Worm (Caenorhabditis elegans) whole organism, mixed stage, embryonic: Measurements from ENCODE around the gene sars-1.

ENCODE experiments used
- M03D4.4 ChIP-seq: sonication (generic microtip); optimal IDR thresholded peaks from 2 replicates; lab custom pipeline; 2017; ENCODE audit warnings: mild to moderate bottlenecking, missing genetic modification characterization, missing compliant biosample characterization
- bed-3 ChIP-seq: fragments of 200-800 bp; sonication (Bioruptor generic); optimal IDR thresholded peaks from 3 replicates; lab custom pipeline; 2018; ENCODE audit warnings: mild to moderate bottlenecking, missing genetic modification characterization, moderate library complexity, missing compliant biosample characterization
- blmp-1 ChIP-seq: fragments of 150-350 bp; optimal IDR thresholded peaks from 2 replicates; lab custom pipeline; 2014; ENCODE audit warnings: missing biosample characterization, missing genetic modification characterization
- ceh-39 ChIP-seq: fragments of 150-350 bp; optimal IDR thresholded peaks from 2 replicates; lab custom pipeline; 2014; ENCODE audit warnings: missing biosample characterization, missing genetic modification characterization
- ceh-43 ChIP-seq: fragments of 200-800 bp; sonication (Bioruptor generic); optimal IDR thresholded peaks from 2 replicates; lab custom pipeline; 2018; ENCODE audit warnings: mild to moderate bottlenecking, missing genetic modification characterization, moderate library complexity, missing compliant biosample characterization
- ceh-83 ChIP-seq: fragments of 200-800 bp; sonication (Bioruptor generic); optimal IDR thresholded peaks from 2 replicates; lab custom pipeline; 2018; ENCODE audit warnings: mild to moderate bottlenecking, missing genetic modification characterization, missing compliant biosample characterization
- ces-1 ChIP-seq: fragments of 150-350 bp; optimal IDR thresholded peaks from 2 replicates; lab custom pipeline; 2014; ENCODE audit warnings: missing biosample characterization, missing genetic modification reagents, missing genetic modification characterization
- cnd-1 ChIP-seq: fragments of 200-800 bp; sonication (Bioruptor generic); optimal IDR thresholded peaks from 2 replicates; lab custom pipeline; 2018; ENCODE audit warnings: mild to moderate bottlenecking, missing genetic modification characterization, missing compliant biosample characterization
- drap-1 ChIP-seq: fragments of 200-800 bp; sonication (Bioruptor generic); optimal IDR thresholded peaks from 3 replicates; lab custom pipeline; 2018; ENCODE audit warnings: mild to moderate bottlenecking, missing genetic modification characterization, missing compliant biosample characterization
- elt-1 ChIP-seq: sonication (generic microtip); optimal IDR thresholded peaks from 2 replicates; lab custom pipeline; 2017; ENCODE audit warnings: missing genetic modification characterization, mild to moderate bottlenecking, missing compliant biosample characterization, antibody characterized with exemption, moderate library complexity, borderline replicate concordance; ENCODE audit not compliant: insufficient read depth
- elt-3 ChIP-seq: fragments of 150-350 bp; optimal IDR thresholded peaks from 2 replicates; lab custom pipeline; 2014; ENCODE audit warnings: missing biosample characterization, missing genetic modification characterization
- flh-1 ChIP-seq: fragments of 200-800 bp; sonication (Bioruptor generic); optimal IDR thresholded peaks from 2 replicates; lab custom pipeline; 2018; ENCODE audit warnings: mild to moderate bottlenecking, missing genetic modification characterization, moderate library complexity, missing compliant biosample characterization
- ham-2 ChIP-seq: fragments of 200-800 bp; sonication (Bioruptor generic); optimal IDR thresholded peaks from 2 replicates; lab custom pipeline; 2018; ENCODE audit warnings: mild to moderate bottlenecking, missing genetic modification characterization, missing compliant biosample characterization
- hlh-1 ChIP-seq: fragments of 150-350 bp; optimal IDR thresholded peaks from 2 replicates; lab custom pipeline; 2014; ENCODE audit warnings: missing biosample characterization, missing genetic modification reagents, missing genetic modification characterization
- lin-13 ChIP-seq: fragments of 150-350 bp; optimal IDR thresholded peaks from 2 replicates; lab custom pipeline; 2014; ENCODE audit warnings: missing biosample characterization, missing genetic modification characterization
- lin-32 ChIP-seq: fragments of 200-800 bp; sonication (Bioruptor generic); optimal IDR thresholded peaks from 2 replicates; lab custom pipeline; 2018; ENCODE audit warnings: mild to moderate bottlenecking, missing genetic modification characterization, missing compliant biosample characterization
- lsy-2 ChIP-seq: fragments of 150-350 bp; optimal IDR thresholded peaks from 2 replicates; lab custom pipeline; 2014; ENCODE audit warnings: missing biosample characterization, missing genetic modification characterization
- mab-5 ChIP-seq: fragments of 150-350 bp; optimal IDR thresholded peaks from 2 replicates; lab custom pipeline; 2014; ENCODE audit warnings: missing biosample characterization, missing genetic modification characterization
- mep-1 ChIP-seq: fragments of 150-350 bp; optimal IDR thresholded peaks from 2 replicates; lab custom pipeline; 2017; ENCODE audit warnings: missing biosample characterization, missing genetic modification reagents, missing genetic modification characterization, inconsistent platforms
- mls-2 ChIP-seq: sonication (generic microtip); optimal IDR thresholded peaks from 2 replicates; lab custom pipeline; 2016; ENCODE audit warnings: mild to moderate bottlenecking, missing genetic modification characterization, moderate library complexity, missing compliant biosample characterization
- nhr-12 ChIP-seq: fragments of 150-350 bp; optimal IDR thresholded peaks from 2 replicates; lab custom pipeline; 2014; ENCODE audit warnings: missing biosample characterization, missing genetic modification characterization
- nhr-2 ChIP-seq: fragments of 150-350 bp; optimal IDR thresholded peaks from 2 replicates; lab custom pipeline; 2014; ENCODE audit warnings: missing biosample characterization, missing genetic modification characterization
- nhr-28 ChIP-seq: fragments of 150-350 bp; optimal IDR thresholded peaks from 2 replicates; lab custom pipeline; 2014; ENCODE audit warnings: missing biosample characterization, missing genetic modification characterization
- nhr-76 ChIP-seq: sonication (generic microtip); optimal IDR thresholded peaks from 2 replicates; lab custom pipeline; 2017; ENCODE audit warnings: missing biosample characterization, missing genetic modification characterization
- pha-4 ChIP-seq: fragments of 150-350 bp; optimal IDR thresholded peaks from 2 replicates; lab custom pipeline; 2018; ENCODE audit warnings: missing biosample characterization, missing genetic modification reagents, missing genetic modification characterization
- snpc-4 ChIP-seq: fragments of 150-350 bp; optimal IDR thresholded peaks from 2 replicates; lab custom pipeline; 2014; ENCODE audit warnings: missing biosample characterization, missing genetic modification characterization
- sptf-1 ChIP-seq: sonication (generic microtip); optimal IDR thresholded peaks from 2 replicates; lab custom pipeline; 2017; ENCODE audit warnings: mild to moderate bottlenecking, missing genetic modification characterization, moderate library complexity, missing compliant biosample characterization
- tbx-8 ChIP-seq: fragments of 200-800 bp; sonication (Bioruptor generic); optimal IDR thresholded peaks from 2 replicates; lab custom pipeline; 2018; ENCODE audit warnings: mild to moderate bottlenecking, missing genetic modification characterization, moderate library complexity, missing compliant biosample characterization
- unc-120 ChIP-seq: sonication (generic microtip); optimal IDR thresholded peaks from 2 replicates; lab custom pipeline; 2017; ENCODE audit warnings: missing genetic modification characterization, missing compliant biosample characterization; ENCODE audit not compliant: poor library complexity, severe bottlenecking
- unc-39 ChIP-seq: fragments of 150-350 bp; optimal IDR thresholded peaks from 2 replicates; lab custom pipeline; 2014; ENCODE audit warnings: missing biosample characterization, missing genetic modification characterization
- unc-62 ChIP-seq: fragments of 150-350 bp; optimal IDR thresholded peaks from 2 replicates; lab custom pipeline; 2014; ENCODE audit warnings: missing biosample characterization, missing genetic modification reagents, missing genetic modification characterization
- zip-8 ChIP-seq: fragments of 150-350 bp; optimal IDR thresholded peaks from 2 replicates; lab custom pipeline; 2014; ENCODE audit warnings: missing biosample characterization, missing genetic modification characterization
- ztf-11 ChIP-seq: fragments of 150-350 bp; optimal IDR thresholded peaks from 2 replicates; lab custom pipeline; 2014; ENCODE audit warnings: missing biosample characterization, missing genetic modification characterization

The sars-1 gene

DNA sequence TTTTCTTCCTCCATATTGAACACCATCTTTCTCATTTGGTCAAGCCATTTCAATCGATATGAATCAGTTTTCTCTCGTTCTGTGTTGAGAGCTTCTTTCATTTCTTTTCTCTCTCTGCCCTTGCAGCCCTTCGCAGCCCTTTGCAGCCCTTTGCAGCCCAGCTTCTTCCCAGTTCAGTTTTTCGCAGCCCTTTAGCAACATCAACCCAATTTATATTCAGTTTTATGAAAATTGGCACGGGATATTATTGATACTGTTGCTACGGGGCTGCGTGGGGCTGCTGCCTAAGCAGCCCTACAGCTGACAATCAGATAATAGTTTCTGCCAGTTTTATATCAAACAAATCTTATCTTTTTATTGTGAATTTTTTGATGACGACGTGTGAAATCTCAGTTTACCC lies 33.4 kb downstream of the sars-1 start, which contains the start of gene F44D12.10:
TSS of gene F44D12.10 (minus strand) at position 101 of the 400 bp plus-strand sequence.
- TF ChIP-seq unc-62 (GFP tag; lab: Kevin White, UChicago): no peak
- no peak for TF ChIP-seq mab-5 (tag; lab: Kevin White, UChicago)
- TF ChIP-seq mls-2 (tag; lab: Kevin White, UChicago): no peak
- no peak for TF ChIP-seq snpc-4 (tag; lab: Kevin White, UChicago)
- no peak for TF ChIP-seq nhr-12 (tag; lab: Kevin White, UChicago)
- no peak for TF ChIP-seq unc-120
- no peak for TF ChIP-seq cnd-1 (tag; lab: Kevin White, UChicago)
- TF ChIP-seq ces-1 (GFP tag; lab: Kevin White, UChicago): no peak
- TF ChIP-seq sptf-1 (tag; lab: Kevin White, UChicago): no peak
- no peak for TF ChIP-seq mep-1
- TF ChIP-seq ztf-11 (tag; lab: Kevin White, UChicago): no peak
- TF ChIP-seq nhr-28 (tag; lab: Kevin White, UChicago): no peak
- TF ChIP-seq elt-3: no peak

DNA sequence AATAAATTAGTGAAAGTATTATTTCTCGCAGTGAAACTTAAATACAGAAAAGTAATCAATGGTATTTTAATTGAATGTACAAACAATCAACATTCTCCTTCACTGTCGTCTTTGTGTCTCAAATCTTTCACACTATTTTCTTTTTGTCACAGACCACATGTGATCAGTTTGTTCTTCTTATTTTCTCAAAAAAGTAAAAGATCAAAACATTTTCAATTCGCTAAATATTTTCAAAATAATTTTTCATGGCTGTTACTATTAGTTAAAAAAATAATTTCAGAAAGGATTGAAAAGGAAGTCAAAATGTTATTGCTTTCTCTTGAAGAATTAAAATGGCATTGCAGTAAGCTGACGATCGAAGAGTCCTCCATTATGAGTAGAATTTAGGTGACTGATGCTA lies 37.3 kb downstream of the sars-1 start, which contains the start of gene dhs-31:
TSS of gene dhs-31 (minus strand) at position 101 of the 400 bp plus-strand sequence.
- TF ChIP-seq elt-1 (tag; lab: Kevin White, UChicago): no peak
- TF ChIP-seq ceh-39 (tag; lab: Kevin White, UChicago): no peak
- TF ChIP-seq nhr-28 (tag; lab: Kevin White, UChicago): no peak
- TF ChIP-seq flh-1: no peak
- no peak for TF ChIP-seq nhr-12 (tag; lab: Kevin White, UChicago)
- no peak for TF ChIP-seq nhr-76
- no peak for TF ChIP-seq drap-1 (GFP tag; lab: Kevin White, UChicago)
- TF ChIP-seq blmp-1 (tag; lab: Kevin White, UChicago): no peak
- TF ChIP-seq hlh-1 (tag; lab: Kevin White, UChicago): no peak
- no peak for TF ChIP-seq sptf-1 (tag; lab: Kevin White, UChicago)
- no peak for TF ChIP-seq pha-4 (tag; lab: Kevin White, UChicago)
- no peak for TF ChIP-seq unc-62 (GFP tag; lab: Kevin White, UChicago)
- TF ChIP-seq ztf-11 (tag; lab: Kevin White, UChicago): no peak
- TF ChIP-seq elt-3: no peak

DNA sequence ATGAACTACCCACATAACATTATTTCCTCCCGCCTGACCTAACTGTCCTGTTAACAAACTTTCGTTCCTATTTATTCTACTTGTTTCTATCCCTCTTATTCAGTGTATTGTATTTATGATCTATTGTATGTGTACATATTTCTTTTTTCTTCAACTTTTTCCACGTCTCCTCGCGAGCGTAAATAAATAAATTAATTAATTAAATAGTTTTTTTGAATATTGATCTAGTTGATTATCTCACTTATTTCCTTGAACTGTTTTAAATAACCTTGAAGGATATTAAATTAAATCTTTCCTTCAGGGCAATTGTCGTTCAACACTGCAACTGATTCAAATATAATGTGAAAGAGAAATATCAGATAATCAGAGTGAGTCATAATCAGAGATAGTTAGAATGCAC lies 39.4 kb downstream of the sars-1 start, which contains the start of gene frk-1:
TSS of gene frk-1 (plus strand) at position 301 of the 400 bp plus-strand sequence.
- TF ChIP-seq M03D4.4 (no peak), ztf-11 (tag; lab: Kevin White, UChicago) (no peak), ham-2 (GFP tag; lab: Kevin White, UChicago) (no peak), nhr-2 (no peak), pha-4 (tag; lab: Kevin White, UChicago) (no peak), mab-5 (tag; lab: Kevin White, UChicago) (no peak), unc-120 (no peak), ceh-43 (no peak), elt-1 (tag; lab: Kevin White, UChicago) (no peak), zip-8 (no peak), drap-1 (GFP tag; lab: Kevin White, UChicago) (no peak), ces-1 (GFP tag; lab: Kevin White, UChicago) (no peak), nhr-28 (tag; lab: Kevin White, UChicago) (no peak), snpc-4 (tag; lab: Kevin White, UChicago) (no peak), lsy-2 (no peak), flh-1 (no peak), ceh-39 (tag; lab: Kevin White, UChicago) (no peak), unc-39 (tag; lab: Kevin White, UChicago) (no peak), blmp-1 (tag; lab: Kevin White, UChicago) (no peak)

DNA sequence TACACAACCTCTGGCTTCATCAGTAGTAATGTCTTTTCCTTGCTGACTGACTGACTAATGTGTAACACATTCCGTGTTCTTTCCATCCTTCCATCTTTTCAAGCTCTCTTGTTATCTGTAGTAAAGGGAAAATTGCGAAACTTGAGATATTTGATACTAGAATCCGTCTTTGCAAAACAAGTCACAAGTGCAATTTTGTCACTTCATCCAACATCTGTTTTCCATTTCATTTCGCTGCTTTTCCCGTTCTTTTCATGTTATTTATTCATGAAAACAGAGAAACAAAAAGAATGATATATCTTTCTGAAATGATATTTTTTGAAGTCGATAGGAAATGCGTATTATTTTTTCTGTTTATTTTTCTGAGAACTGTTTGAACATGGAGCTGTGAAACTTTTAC lies 42.5 kb downstream of the sars-1 start:
- no peak for TF ChIP-seq mep-1
- TF ChIP-seq elt-3: no peak
- no peak for TF ChIP-seq ceh-43
- TF ChIP-seq unc-39 (tag; lab: Kevin White, UChicago): no peak
- TF ChIP-seq zip-8: no peak
- TF ChIP-seq mab-5 (tag; lab: Kevin White, UChicago): no peak
- TF ChIP-seq lin-32 (GFP tag; lab: Kevin White, UChicago): no peak
- TF ChIP-seq bed-3: no peak
- TF ChIP-seq nhr-12 (tag; lab: Kevin White, UChicago): no peak
- no peak for TF ChIP-seq tbx-8 (GFP tag; lab: Kevin White, UChicago)
- no peak for TF ChIP-seq pha-4 (tag; lab: Kevin White, UChicago)
- TF ChIP-seq ham-2 (GFP tag; lab: Kevin White, UChicago): no peak
- TF ChIP-seq nhr-2: no peak
- no peak for TF ChIP-seq flh-1
- no peak for TF ChIP-seq lin-13 (tag; lab: Kevin White, UChicago)
- no peak for TF ChIP-seq ceh-83 (GFP tag; lab: Kevin White, UChicago)
- TF ChIP-seq ztf-11 (tag; lab: Kevin White, UChicago): no peak
- TF ChIP-seq elt-1 (tag; lab: Kevin White, UChicago): no peak
- no peak for TF ChIP-seq blmp-1 (tag; lab: Kevin White, UChicago)
